Worm (Caenorhabditis elegans) whole organism, L1 larva: ENCODE results near the gene tsp-17.

Experiments used
- C16A3.4 ChIP-seq: fragments of 150-350 bp; optimal IDR thresholded peaks from 2 replicates; lab custom pipeline; 2014; ENCODE audit warnings: missing biosample characterization, missing genetic modification characterization
- alr-1 ChIP-seq: fragments of 200-800 bp; sonication (Bioruptor generic); optimal IDR thresholded peaks from 2 replicates; lab custom pipeline; 2018; ENCODE audit warnings: borderline replicate concordance, mild to moderate bottlenecking, missing genetic modification characterization, missing compliant biosample characterization
- lir-3 ChIP-seq: sonication (generic microtip); optimal IDR thresholded peaks from 2 replicates; lab custom pipeline; 2016; ENCODE audit warnings: mild to moderate bottlenecking, missing genetic modification characterization, moderate library complexity, missing compliant biosample characterization; ENCODE audit not compliant: poor library complexity
- nhr-12 ChIP-seq: sonication (generic microtip); optimal IDR thresholded peaks from 2 replicates; lab custom pipeline; 2017; ENCODE audit warnings: missing biosample characterization, missing genetic modification characterization
- nhr-19 ChIP-seq: fragments of 200-800 bp; sonication (Bioruptor generic); conservative IDR thresholded peaks from 2 replicates; pipeline ENCODE4 v1.3.6; 2022; ENCODE audit warnings: missing genetic modification characterization, missing compliant biosample characterization
- nhr-237 ChIP-seq: fragments of 150-350 bp; optimal IDR thresholded peaks from 2 replicates; lab custom pipeline; 2014; ENCODE audit warnings: missing biosample characterization, missing genetic modification characterization

- no peak for TF ChIP-seq nhr-237 (tag; lab: Kevin White, UChicago)
- no peak for TF ChIP-seq alr-1 (tag; lab: Kevin White, UChicago)
- TF ChIP-seq lir-3 (tag; lab: Kevin White, UChicago), result no peak
- no peak for TF ChIP-seq C16A3.4 (tag; lab: Kevin White, UChicago)
- TF ChIP-seq nhr-19 (GFP tag; lab: Robert Waterston, UW), result peak; percentile 7; the same call in 1 of the 2 replicates
- no peak for TF ChIP-seq nhr-12 (tag; lab: Kevin White, UChicago)
Measured at ce11 chrX:3733321-3733720, 52.4 kb downstream of the tsp-17 start.
